Worm (Caenorhabditis elegans) whole organism, young adult: Measurements from ENCODE around the gene R03G8.3.

Source experiments
- B0019.2 ChIP-seq: fragments of 200-800 bp; sonication (Bioruptor generic); conservative IDR thresholded peaks from 2 replicates; pipeline ENCODE4 v1.3.6; 2022; ENCODE audit warnings: missing genetic modification reagents, missing genetic modification characterization, missing compliant biosample characterization
- D2030.7 ChIP-seq: fragments of 200-800 bp; sonication (Bioruptor generic); IDR thresholded peaks from 2 replicates; pipeline ENCODE4 v1.3.6; 2022; ENCODE audit warnings: missing genetic modification reagents, missing genetic modification characterization, missing compliant biosample characterization
- F10E7.11 ChIP-seq: sonication (generic microtip); optimal IDR thresholded peaks from 2 replicates; lab custom pipeline; 2017; ENCODE audit warnings: mild to moderate bottlenecking, missing genetic modification characterization, moderate library complexity, missing compliant biosample characterization
- F33H1.4 ChIP-seq: fragments of 200-800 bp; sonication (Bioruptor generic); IDR thresholded peaks from 2 replicates; pipeline ENCODE4 v1.3.6; 2022; ENCODE audit warnings: missing genetic modification reagents, missing genetic modification characterization, missing compliant biosample characterization
- F37B4.10 ChIP-seq: fragments of 200-800 bp; sonication (Bioruptor generic); IDR thresholded peaks from 2 replicates; pipeline ENCODE4 v1.3.6; 2022; ENCODE audit warnings: missing genetic modification characterization, missing compliant biosample characterization
- F52B5.7 ChIP-seq: sonication (generic microtip); optimal IDR thresholded peaks from 2 replicates; lab custom pipeline; 2016; ENCODE audit warnings: mild to moderate bottlenecking, missing genetic modification characterization, missing compliant biosample characterization
- F55B11.4 ChIP-seq: sonication (generic microtip); optimal IDR thresholded peaks from 2 replicates; lab custom pipeline; 2016; ENCODE audit warnings: missing compliant biosample characterization, missing genetic modification characterization, borderline replicate concordance; ENCODE audit not compliant: insufficient read depth
- Y53F4B.3 ChIP-seq: fragments of 200-800 bp; sonication (Bioruptor generic); IDR thresholded peaks from 2 replicates; pipeline ENCODE4 v1.3.6; 2022; ENCODE audit warnings: missing genetic modification reagents, missing genetic modification characterization, missing compliant biosample characterization
- Y53G8AR.9 ChIP-seq: fragments of 200-800 bp; sonication (Bioruptor generic); conservative IDR thresholded peaks from 2 replicates; pipeline ENCODE4 v1.3.6; 2022; ENCODE audit warnings: missing genetic modification reagents, missing genetic modification characterization, missing compliant biosample characterization
- Y67H2A.10 ChIP-seq: fragments of 200-800 bp; sonication (Bioruptor generic); conservative IDR thresholded peaks from 2 replicates; pipeline ENCODE4 v1.3.6; 2022; ENCODE audit warnings: missing genetic modification reagents, missing genetic modification characterization, missing compliant biosample characterization
- Y95B8A.8 ChIP-seq: fragments of 200-800 bp; sonication (Bioruptor generic); IDR thresholded peaks from 2 replicates; pipeline ENCODE4 v1.3.6; 2022; ENCODE audit warnings: missing genetic modification reagents, missing genetic modification characterization, missing compliant biosample characterization
- akir-1 ChIP-seq: fragments of 200-800 bp; sonication (Bioruptor generic); optimal IDR thresholded peaks from 2 replicates; lab custom pipeline; 2018; ENCODE audit warnings: mild to moderate bottlenecking, missing genetic modification characterization, moderate library complexity, missing compliant biosample characterization
- aptf-2 ChIP-seq: fragments of 200-800 bp; sonication (Bioruptor generic); conservative IDR thresholded peaks from 2 replicates; pipeline ENCODE4 v1.3.6; 2022; ENCODE audit warnings: missing genetic modification reagents, missing genetic modification characterization, missing compliant biosample characterization
- athp-1 ChIP-seq: sonication (generic microtip); optimal IDR thresholded peaks from 2 replicates; lab custom pipeline; 2017; ENCODE audit warnings: mild to moderate bottlenecking, missing genetic modification characterization, missing compliant biosample characterization
- bed-2 ChIP-seq: fragments of 200-800 bp; sonication (Bioruptor generic); IDR thresholded peaks from 2 replicates; pipeline ENCODE4 v1.3.6; 2022; ENCODE audit warnings: missing genetic modification reagents, missing genetic modification characterization, missing compliant biosample characterization
- cebp-1 ChIP-seq, 2 experiments: fragments of 200-800 bp in 1 of 2; sonication (Bioruptor generic) in 1 of 2; sonication (generic microtip) in 1 of 2; IDR thresholded peaks in 1 of 2; optimal IDR thresholded peaks in 1 of 2; 2 replicates each; pipeline versions ENCODE4 v1.3.6 to Lab custom; 2017 to 2022; ENCODE audit warnings: missing compliant biosample characterization in 2 of 2, missing genetic modification characterization in 2 of 2, mild to moderate bottlenecking in 1 of 2, missing genetic modification reagents in 1 of 2, moderate library complexity in 1 of 2
- ceh-100 ChIP-seq: fragments of 200-800 bp; sonication (Bioruptor generic); IDR thresholded peaks from 2 replicates; pipeline ENCODE4 v1.3.6; 2022; ENCODE audit warnings: missing genetic modification reagents, missing genetic modification characterization, missing compliant biosample characterization
- ceh-27 ChIP-seq: fragments of 200-800 bp; sonication (Bioruptor generic); optimal IDR thresholded peaks from 2 replicates; lab custom pipeline; 2018; ENCODE audit warnings: mild to moderate bottlenecking, missing genetic modification characterization, moderate library complexity, missing compliant biosample characterization
- ceh-58 ChIP-seq: fragments of 200-800 bp; sonication (Bioruptor generic); IDR thresholded peaks from 2 replicates; pipeline ENCODE4 v1.3.6; 2022; ENCODE audit warnings: missing genetic modification characterization, missing compliant biosample characterization
- die-1 ChIP-seq: sonication (generic microtip); optimal IDR thresholded peaks from 2 replicates; lab custom pipeline; 2016; ENCODE audit warnings: missing genotype, mild to moderate bottlenecking, missing genetic modification characterization, missing compliant biosample characterization
- dox-1 ChIP-seq: fragments of 200-800 bp; sonication (Bioruptor generic); IDR thresholded peaks from 2 replicates; pipeline ENCODE4 v1.3.6; 2022; ENCODE audit warnings: missing genetic modification reagents, missing genetic modification characterization, missing compliant biosample characterization
- dpff-1 ChIP-seq: sonication (generic microtip); optimal IDR thresholded peaks from 2 replicates; lab custom pipeline; 2017; ENCODE audit warnings: mild to moderate bottlenecking, missing genetic modification characterization, missing compliant biosample characterization
- ekl-4 ChIP-seq: fragments of 200-800 bp; sonication (Bioruptor generic); IDR thresholded peaks from 2 replicates; pipeline ENCODE4 v1.3.6; 2022; ENCODE audit warnings: missing genetic modification reagents, missing genetic modification characterization, missing compliant biosample characterization
- hlh-12 ChIP-seq: sonication (generic microtip); optimal IDR thresholded peaks from 2 replicates; lab custom pipeline; 2016; ENCODE audit warnings: missing genetic modification characterization, missing compliant biosample characterization
- hlh-26 ChIP-seq: fragments of 200-800 bp; sonication (Bioruptor generic); conservative IDR thresholded peaks from 2 replicates; pipeline ENCODE4 v1.3.6; 2022; ENCODE audit warnings: missing genetic modification reagents, missing genetic modification characterization, missing compliant biosample characterization
- hrde-1 ChIP-seq: sonication (generic microtip); optimal IDR thresholded peaks from 2 replicates; lab custom pipeline; 2016; ENCODE audit warnings: missing genetic modification characterization, mild to moderate bottlenecking, missing compliant biosample characterization, moderate library complexity, missing genotype, missing genetic modification reagents, borderline replicate concordance
- hsf-1 ChIP-seq: fragments of 200-800 bp; sonication (Bioruptor generic); IDR thresholded peaks from 2 replicates; pipeline ENCODE4 v1.3.6; 2022; ENCODE audit warnings: missing genetic modification reagents, missing genetic modification characterization, missing compliant biosample characterization
- lag-1 ChIP-seq: fragments of 200-800 bp; sonication (Bioruptor generic); IDR thresholded peaks from 2 replicates; pipeline ENCODE4 v1.3.6; 2022; ENCODE audit warnings: missing genetic modification reagents, missing genetic modification characterization, missing compliant biosample characterization
- let-526 ChIP-seq: fragments of 200-800 bp; sonication (Bioruptor generic); IDR thresholded peaks from 2 replicates; pipeline ENCODE4 v1.3.6; 2022; ENCODE audit warnings: missing genetic modification reagents, missing genetic modification characterization, missing compliant biosample characterization
- let-607 ChIP-seq, 2 experiments: fragments of 200-800 bp in 1 of 2; sonication (Bioruptor generic) in 1 of 2; sonication (generic microtip) in 1 of 2; optimal IDR thresholded peaks; 2 replicates each; lab custom pipeline; 2016 to 2018; ENCODE audit warnings: mild to moderate bottlenecking in 2 of 2, missing compliant biosample characterization in 2 of 2, missing genetic modification characterization in 2 of 2, moderate library complexity in 2 of 2, missing genotype in 1 of 2
- lin-26 ChIP-seq: fragments of 200-800 bp; sonication (Bioruptor generic); IDR thresholded peaks from 2 replicates; pipeline ENCODE4 v1.3.6; 2022; ENCODE audit warnings: missing genetic modification reagents, missing genetic modification characterization, missing compliant biosample characterization
- lsl-1 ChIP-seq: fragments of 200-800 bp; sonication (Bioruptor generic); optimal IDR thresholded peaks from 2 replicates; lab custom pipeline; 2018; ENCODE audit warnings: mild to moderate bottlenecking, missing genetic modification characterization, moderate library complexity, missing compliant biosample characterization
- lsy-27 ChIP-seq: sonication (generic microtip); optimal IDR thresholded peaks from 2 replicates; lab custom pipeline; 2017; ENCODE audit warnings: missing genetic modification characterization, mild to moderate bottlenecking, missing compliant biosample characterization, antibody characterized with exemption, missing genotype, borderline replicate concordance; ENCODE audit not compliant: insufficient read depth
- madf-8 ChIP-seq: fragments of 200-800 bp; sonication (Bioruptor generic); conservative IDR thresholded peaks from 2 replicates; pipeline ENCODE4 v1.3.6; 2022; ENCODE audit warnings: missing genetic modification reagents, missing genetic modification characterization, missing compliant biosample characterization
- nfya-1 ChIP-seq: sonication (generic microtip); optimal IDR thresholded peaks from 2 replicates; lab custom pipeline; 2017; ENCODE audit warnings: antibody characterized with exemption, missing compliant biosample characterization, missing genetic modification characterization, borderline replicate concordance; ENCODE audit not compliant: insufficient read depth
- nfya-2 ChIP-seq: fragments of 200-800 bp; sonication (Bioruptor generic); IDR thresholded peaks from 2 replicates; pipeline ENCODE4 v1.3.6; 2022; ENCODE audit warnings: missing genetic modification reagents, missing genetic modification characterization, missing compliant biosample characterization
- nhr-120 ChIP-seq: fragments of 200-800 bp; sonication (Bioruptor generic); IDR thresholded peaks from 2 replicates; pipeline ENCODE4 v1.3.6; 2022; ENCODE audit warnings: missing genetic modification characterization, missing compliant biosample characterization
- nhr-80 ChIP-seq: sonication (generic microtip); optimal IDR thresholded peaks from 2 replicates; lab custom pipeline; 2016; ENCODE audit warnings: missing genetic modification characterization, missing compliant biosample characterization
- pbrm-1 ChIP-seq: fragments of 200-800 bp; sonication (Bioruptor generic); IDR thresholded peaks from 2 replicates; pipeline ENCODE4 v1.3.6; 2022; ENCODE audit warnings: missing genetic modification reagents, missing genetic modification characterization, missing compliant biosample characterization
- sdz-38 ChIP-seq: sonication (generic microtip); optimal IDR thresholded peaks from 2 replicates; lab custom pipeline; 2016; ENCODE audit warnings: missing genotype, missing genetic modification characterization, missing compliant biosample characterization
- snpc-1.3 ChIP-seq: sonication (generic microtip); optimal IDR thresholded peaks from 2 replicates; lab custom pipeline; 2017; ENCODE audit warnings: missing genetic modification characterization, mild to moderate bottlenecking, missing compliant biosample characterization, antibody characterized with exemption, moderate library complexity, missing genotype, missing genetic modification reagents; ENCODE audit not compliant: insufficient read depth
- snpc-3.4 ChIP-seq: sonication (generic microtip); optimal IDR thresholded peaks from 2 replicates; lab custom pipeline; 2017; ENCODE audit warnings: missing genetic modification characterization, mild to moderate bottlenecking, missing compliant biosample characterization, antibody characterized with exemption, moderate library complexity, missing genotype, missing genetic modification reagents
- somi-1 ChIP-seq: fragments of 200-800 bp; sonication (Bioruptor generic); optimal IDR thresholded peaks from 2 replicates; lab custom pipeline; 2018; ENCODE audit warnings: mild to moderate bottlenecking, missing genetic modification characterization, missing compliant biosample characterization
- unc-62 ChIP-seq: fragments of 150-350 bp; optimal IDR thresholded peaks from 2 replicates; lab custom pipeline; 2014; ENCODE audit warnings: missing biosample characterization, missing genetic modification reagents, missing genetic modification characterization
- zim-3 ChIP-seq: sonication (generic microtip); optimal IDR thresholded peaks from 2 replicates; lab custom pipeline; 2017; ENCODE audit warnings: mild to moderate bottlenecking, missing genetic modification characterization, moderate library complexity, missing compliant biosample characterization
- ztf-26 ChIP-seq: sonication (generic microtip); optimal IDR thresholded peaks from 2 replicates; lab custom pipeline; 2017; ENCODE audit warnings: missing genetic modification characterization, missing compliant biosample characterization

Gene R03G8.3

ce11 chrX:13121104-13121503 is 30.3 kb downstream of the R03G8.3 start (continued):
- TF ChIP-seq F52B5.7 (tag; lab: Kevin White, UChicago) (peak; percentile 77), Y67H2A.10 (GFP tag; lab: Robert Waterston, UW) (peak; percentile 58; the same call in 1 of the 2 replicates), pbrm-1 (GFP tag; lab: Robert Waterston, UW) (peak; percentile 95), F33H1.4 (no peak), somi-1 (peak; percentile 81), hlh-12 (tag; lab: Kevin White, UChicago) (no peak), snpc-1.3 (peak; percentile 92), lin-26 (no peak; the same call in none of the 2 replicates), ceh-58 (GFP tag; lab: Robert Waterston, UW) (no peak), die-1 (no peak), zim-3 (tag; lab: Kevin White, UChicago) (peak; percentile 86), ekl-4 (peak; percentile 45; the same call in 1 of the 2 replicates), F55B11.4 (tag; lab: Kevin White, UChicago) (no peak), ceh-27 (GFP tag; lab: Kevin White, UChicago) (peak; percentile 81), Y95B8A.8 (GFP tag; lab: Robert Waterston, UW) (peak; percentile 89), let-526 (peak; percentile 56; the same call in 1 of the 2 replicates), lag-1 (GFP tag; lab: Robert Waterston, UW) (no peak), D2030.7 (GFP tag; lab: Robert Waterston, UW) (peak; percentile 88), dpff-1 (no peak), B0019.2 (GFP tag; lab: Robert Waterston, UW) (no peak), nfya-1 (tag; lab: Kevin White, UChicago) (no peak), unc-62 (GFP tag; lab: Kevin White, UChicago) (no peak), Y53G8AR.9 (GFP tag; lab: Robert Waterston, UW) (no peak; the same call in 1 of the 2 replicates), aptf-2 (GFP tag; lab: Robert Waterston, UW) (0 out of 2 replicates have a peak, but pooled peaks have one; percentile 46), ztf-26 (tag; lab: Kevin White, UChicago) (peak; percentile 81), lsy-27 (tag; lab: Kevin White, UChicago) (peak; percentile 17), madf-8 (GFP tag; lab: Robert Waterston, UW) (no peak), cebp-1 (GFP tag; IDR thresholded peaks at IDR 0.05; lab: Robert Waterston, UW) (peak; percentile 76), cebp-1 (tag; optimal IDR thresholded peaks at IDR 0.05; lab: Kevin White, UChicago) (no peak), akir-1 (GFP tag; lab: Kevin White, UChicago) (peak; percentile 47), hsf-1 (GFP tag; lab: Robert Waterston, UW) (0 out of 2 replicates have a peak, but pooled peaks have one; percentile 23), nhr-120 (GFP tag; lab: Robert Waterston, UW) (no peak), lsl-1 (GFP tag; lab: Kevin White, UChicago) (no peak), F10E7.11 (tag; lab: Kevin White, UChicago) (peak; percentile 88), dox-1 (GFP tag; lab: Robert Waterston, UW) (no peak), nhr-80 (tag; lab: Kevin White, UChicago) (peak; percentile 41), F37B4.10 (GFP tag; lab: Robert Waterston, UW) (no peak), snpc-3.4 (tag; lab: Kevin White, UChicago) (peak; percentile 75), let-607 (tag; optimal IDR thresholded peaks at IDR 0.05; lab: Kevin White, UChicago) (peak; percentile 56 to 73), ceh-100 (GFP tag; lab: Robert Waterston, UW) (peak; percentile 58; the same call in 1 of the 2 replicates), Y53F4B.3 (GFP tag; lab: Robert Waterston, UW) (peak; percentile 72; the same call in 1 of the 2 replicates), athp-1 (tag; lab: Kevin White, UChicago) (no peak), bed-2 (peak; percentile 66; the same call in 1 of the 2 replicates), hlh-26 (GFP tag; lab: Robert Waterston, UW) (no peak), sdz-38 (tag; lab: Kevin White, UChicago) (no peak), nfya-2 (GFP tag; lab: Robert Waterston, UW) (no peak), hrde-1 (tag; lab: Kevin White, UChicago) (no peak)
